Fruit fly (Drosophila melanogaster): ENCODE results near the gene Ubc87F.

Ubc87F gene

dm6 chr3R:13674492-13675033, 43.4 kb downstream of the Ubc87F start, which contains the start of gene Task6:
TSS of gene Task6 (minus strand) at chr3R:13674542.
- TF ChIP-seq Myc (optimal IDR thresholded peaks at IDR 0.05) (no peak), insv (optimal IDR thresholded peaks at IDR 0.05) (no peak), ttk (optimal IDR thresholded peaks at IDR 0.05) (no peak), h (optimal IDR thresholded peaks at IDR 0.05) (no peak), psq (optimal IDR thresholded peaks at IDR 0.05) (no peak), Sin3A (optimal IDR thresholded peaks at IDR 0.05) (no peak)

dm6 chr3R:13672898-13673297, 45.1 kb downstream of the Ubc87F start:
- no peak for TF ChIP-seq insv (optimal IDR thresholded peaks at IDR 0.05)
- TF ChIP-seq Sin3A (optimal IDR thresholded peaks at IDR 0.05) = no peak
- TF ChIP-seq ttk (optimal IDR thresholded peaks at IDR 0.05) = no peak
- no peak for TF ChIP-seq Myc (optimal IDR thresholded peaks at IDR 0.05)
- no peak for TF ChIP-seq h (optimal IDR thresholded peaks at IDR 0.05)
- TF ChIP-seq psq (optimal IDR thresholded peaks at IDR 0.05) = no peak

Measured in Kc167 (cell line).